Worm (Caenorhabditis elegans) whole organism, late embryonic: ENCODE data around the gene sel-1.

Experiments
- C38D4.7 ChIP-seq: fragments of 200-800 bp; sonication (Bioruptor generic); optimal IDR thresholded peaks from 2 replicates; lab custom pipeline; 2018; ENCODE audit warnings: mild to moderate bottlenecking, missing genetic modification characterization, moderate library complexity, missing compliant biosample characterization
- K02D7.2 ChIP-seq: sonication (generic microtip); optimal IDR thresholded peaks from 2 replicates; lab custom pipeline; 2017; ENCODE audit warnings: mild to moderate bottlenecking, missing genetic modification characterization, missing compliant biosample characterization
- K09A11.1 ChIP-seq: sonication (generic microtip); optimal IDR thresholded peaks from 2 replicates; lab custom pipeline; 2017; ENCODE audit warnings: antibody characterized with exemption, mild to moderate bottlenecking, missing genetic modification characterization, missing compliant biosample characterization; ENCODE audit not compliant: insufficient read depth
- T23F11.4 ChIP-seq: fragments of 200-800 bp; sonication (Bioruptor generic); optimal IDR thresholded peaks from 2 replicates; lab custom pipeline; 2018; ENCODE audit warnings: mild to moderate bottlenecking, missing genetic modification characterization, missing compliant biosample characterization
- Y22D7AL.16 ChIP-seq: sonication (generic microtip); optimal IDR thresholded peaks from 2 replicates; lab custom pipeline; 2016; ENCODE audit warnings: missing genetic modification characterization, missing compliant biosample characterization
- ama-1 ChIP-seq: fragments of 150-350 bp; optimal IDR thresholded peaks from 2 replicates; lab custom pipeline; 2014
- ceh-14 ChIP-seq: sonication (generic microtip); optimal IDR thresholded peaks from 2 replicates; lab custom pipeline; 2016; ENCODE audit warnings: missing genotype, missing genetic modification characterization, missing compliant biosample characterization
- ceh-18 ChIP-seq: sonication (generic microtip); optimal IDR thresholded peaks from 2 replicates; lab custom pipeline; 2016; ENCODE audit warnings: missing genetic modification characterization, missing compliant biosample characterization
- ceh-2 ChIP-seq: sonication (generic microtip); optimal IDR thresholded peaks from 2 replicates; lab custom pipeline; 2016; ENCODE audit warnings: missing genotype, missing genetic modification characterization, missing compliant biosample characterization
- ceh-22 ChIP-seq: sonication (generic microtip); optimal IDR thresholded peaks from 2 replicates; lab custom pipeline; 2017; ENCODE audit warnings: missing biosample characterization, missing genetic modification characterization
- ceh-34 ChIP-seq: sonication (generic microtip); optimal IDR thresholded peaks from 2 replicates; lab custom pipeline; 2016; ENCODE audit warnings: mild to moderate bottlenecking, missing genetic modification characterization, missing compliant biosample characterization
- ceh-45 ChIP-seq: fragments of 200-800 bp; sonication (Bioruptor generic); IDR thresholded peaks from 2 replicates; pipeline ENCODE4 v1.3.6; 2022; ENCODE audit warnings: missing genetic modification reagents, missing genetic modification characterization, missing compliant biosample characterization
- ceh-6 ChIP-seq: fragments of 200-800 bp; sonication (Bioruptor generic); optimal IDR thresholded peaks from 2 replicates; lab custom pipeline; 2018; ENCODE audit warnings: mild to moderate bottlenecking, missing genetic modification characterization, missing compliant biosample characterization
- ceh-9 ChIP-seq: sonication (generic microtip); optimal IDR thresholded peaks from 2 replicates; lab custom pipeline; 2016; ENCODE audit warnings: mild to moderate bottlenecking, missing genetic modification characterization, inconsistent platforms, missing compliant biosample characterization
- che-1 ChIP-seq: sonication (generic microtip); optimal IDR thresholded peaks from 2 replicates; lab custom pipeline; 2016; ENCODE audit warnings: mild to moderate bottlenecking, missing genetic modification characterization, missing compliant biosample characterization
- dmd-4 ChIP-seq: sonication (generic microtip); optimal IDR thresholded peaks from 2 replicates; lab custom pipeline; 2016; ENCODE audit warnings: borderline replicate concordance, missing genetic modification characterization, missing compliant biosample characterization
- dve-1 ChIP-seq: sonication (generic microtip); optimal IDR thresholded peaks from 2 replicates; lab custom pipeline; 2017; ENCODE audit warnings: antibody characterized with exemption, mild to moderate bottlenecking, missing genetic modification characterization, missing compliant biosample characterization
- elt-2 ChIP-seq: sonication (generic microtip); optimal IDR thresholded peaks from 2 replicates; lab custom pipeline; 2016; ENCODE audit warnings: missing genetic modification reagents, missing genetic modification characterization, missing compliant biosample characterization
- elt-4 ChIP-seq: sonication (generic microtip); optimal IDR thresholded peaks from 2 replicates; lab custom pipeline; 2016; ENCODE audit warnings: missing genetic modification characterization, missing compliant biosample characterization
- fax-1 ChIP-seq: sonication (generic microtip); optimal IDR thresholded peaks from 2 replicates; lab custom pipeline; 2016; ENCODE audit warnings: missing genotype, missing genetic modification characterization, missing compliant biosample characterization
- fkh-6 ChIP-seq: sonication (generic microtip); optimal IDR thresholded peaks from 2 replicates; lab custom pipeline; 2016; ENCODE audit warnings: missing genetic modification characterization, missing compliant biosample characterization
- hlh-15 ChIP-seq: sonication (generic microtip); optimal IDR thresholded peaks from 2 replicates; lab custom pipeline; 2016; ENCODE audit warnings: missing genetic modification characterization, missing compliant biosample characterization
- hlh-6 ChIP-seq: sonication (generic microtip); optimal IDR thresholded peaks from 2 replicates; lab custom pipeline; 2016; ENCODE audit warnings: missing genotype, missing genetic modification characterization, missing compliant biosample characterization
- hlh-8 ChIP-seq: sonication (generic microtip); optimal IDR thresholded peaks from 2 replicates; lab custom pipeline; 2016; ENCODE audit warnings: missing genotype, missing genetic modification characterization, missing compliant biosample characterization
- lim-6 ChIP-seq: sonication (generic microtip); optimal IDR thresholded peaks from 2 replicates; lab custom pipeline; 2016; ENCODE audit warnings: missing genetic modification characterization, missing compliant biosample characterization
- lin-11 ChIP-seq: fragments of 200-800 bp; sonication (Bioruptor generic); optimal IDR thresholded peaks from 2 replicates; lab custom pipeline; 2018; ENCODE audit warnings: mild to moderate bottlenecking, missing genetic modification characterization, missing compliant biosample characterization
- madf-2 ChIP-seq: sonication (generic microtip); optimal IDR thresholded peaks from 2 replicates; lab custom pipeline; 2017; ENCODE audit warnings: missing genetic modification characterization, missing compliant biosample characterization
- nfya-1 ChIP-seq: sonication (generic microtip); optimal IDR thresholded peaks from 2 replicates; lab custom pipeline; 2017; ENCODE audit warnings: missing genetic modification characterization, mild to moderate bottlenecking, missing compliant biosample characterization, antibody characterized with exemption, moderate library complexity
- nhr-11 ChIP-seq: fragments of 150-350 bp; optimal IDR thresholded peaks from 2 replicates; lab custom pipeline; 2014; ENCODE audit warnings: missing biosample characterization, missing genetic modification characterization
- npax-4 ChIP-seq: sonication (generic microtip); optimal IDR thresholded peaks from 2 replicates; lab custom pipeline; 2016; ENCODE audit warnings: missing genetic modification characterization, missing compliant biosample characterization
- odd-2 ChIP-seq: sonication (generic microtip); optimal IDR thresholded peaks from 2 replicates; lab custom pipeline; 2017; ENCODE audit warnings: antibody characterized with exemption, mild to moderate bottlenecking, missing genetic modification characterization, missing compliant biosample characterization
- pag-3 ChIP-seq: sonication (generic microtip); optimal IDR thresholded peaks from 2 replicates; lab custom pipeline; 2016; ENCODE audit warnings: missing compliant biosample characterization, missing genetic modification characterization, borderline replicate concordance
- pat-9 ChIP-seq: fragments of 200-800 bp; sonication (Bioruptor generic); optimal IDR thresholded peaks from 2 replicates; lab custom pipeline; 2018; ENCODE audit warnings: mild to moderate bottlenecking, missing genetic modification characterization, moderate library complexity, missing compliant biosample characterization
- pax-1 ChIP-seq: fragments of 150-350 bp; optimal IDR thresholded peaks from 2 replicates; lab custom pipeline; 2014; ENCODE audit warnings: missing biosample characterization, missing genetic modification characterization
- pha-2 ChIP-seq: sonication (generic microtip); optimal IDR thresholded peaks from 2 replicates; lab custom pipeline; 2017; ENCODE audit warnings: mild to moderate bottlenecking, missing genetic modification characterization, missing compliant biosample characterization
- pha-4 ChIP-seq: fragments of 150-350 bp; optimal IDR thresholded peaks from 2 replicates; lab custom pipeline; 2018; ENCODE audit warnings: missing biosample characterization, missing genetic modification reagents, missing genetic modification characterization
- pqm-1 ChIP-seq: sonication (generic microtip); optimal IDR thresholded peaks from 2 replicates; lab custom pipeline; 2016; ENCODE audit warnings: missing genetic modification characterization, missing compliant biosample characterization
- pros-1 ChIP-seq: fragments of 150-350 bp; optimal IDR thresholded peaks from 2 replicates; lab custom pipeline; 2014; ENCODE audit warnings: missing biosample characterization, missing genetic modification reagents, missing genetic modification characterization
- rnt-1 ChIP-seq: sonication (generic microtip); optimal IDR thresholded peaks from 2 replicates; lab custom pipeline; 2016; ENCODE audit warnings: missing genetic modification characterization, missing compliant biosample characterization
- sox-2 ChIP-seq: fragments of 200-800 bp; sonication (Bioruptor generic); IDR thresholded peaks from 2 replicates; pipeline ENCODE4 v1.3.6; 2022; ENCODE audit warnings: missing genetic modification reagents, missing genetic modification characterization, missing compliant biosample characterization
- syd-9 ChIP-seq: sonication (generic microtip); optimal IDR thresholded peaks from 2 replicates; lab custom pipeline; 2016; ENCODE audit warnings: mild to moderate bottlenecking, missing genetic modification characterization, moderate library complexity, missing compliant biosample characterization
- tbx-2 ChIP-seq: sonication (generic microtip); optimal IDR thresholded peaks from 2 replicates; lab custom pipeline; 2016; ENCODE audit warnings: missing genetic modification characterization, missing compliant biosample characterization
- ttx-3 ChIP-seq: sonication (generic microtip); optimal IDR thresholded peaks from 2 replicates; lab custom pipeline; 2016; ENCODE audit warnings: missing genetic modification reagents, missing genetic modification characterization, missing compliant biosample characterization
- unc-55 ChIP-seq: sonication (generic microtip); optimal IDR thresholded peaks from 2 replicates; lab custom pipeline; 2017; ENCODE audit warnings: missing biosample characterization, missing genetic modification reagents, missing genetic modification characterization
- zip-5 ChIP-seq: sonication (generic microtip); optimal IDR thresholded peaks from 2 replicates; lab custom pipeline; 2016; ENCODE audit warnings: missing genetic modification characterization, missing compliant biosample characterization

Gene sel-1

DNA sequence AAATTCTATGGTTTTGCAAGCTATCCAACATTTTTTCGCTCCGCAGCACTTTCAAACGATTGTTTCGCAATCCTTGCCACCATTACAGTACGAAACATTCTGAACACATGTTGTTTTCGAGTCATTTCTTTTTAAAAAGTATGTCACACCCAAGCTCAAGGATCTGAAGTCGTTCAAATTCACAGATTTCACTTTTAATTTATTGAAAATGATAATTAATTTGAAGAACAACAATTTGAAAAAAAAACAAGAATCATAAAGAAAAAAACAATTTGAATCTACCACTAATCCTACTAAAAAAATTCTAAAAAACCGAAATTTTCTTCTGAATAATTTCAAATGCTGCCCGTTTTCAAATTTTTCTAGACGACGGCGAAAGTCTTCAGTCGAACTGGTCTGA lies 31.8 kb downstream of the sel-1 start, which contains the start of gene C14C10.2:
Gene C14C10.2, minus strand, starts transcription at position 101 of the 400 bp plus-strand sequence.
- TF ChIP-seq fax-1 (tag; lab: Kevin White, UChicago) (no peak), unc-55 (GFP tag; lab: Kevin White, UChicago) (no peak), tbx-2 (tag; lab: Kevin White, UChicago) (no peak), pqm-1 (tag; lab: Kevin White, UChicago) (no peak), dmd-4 (tag; lab: Kevin White, UChicago) (no peak), ceh-14 (tag; lab: Kevin White, UChicago) (no peak), ceh-18 (no peak), lim-6 (tag; lab: Kevin White, UChicago) (no peak), syd-9 (tag; lab: Kevin White, UChicago) (no peak), che-1 (tag; lab: Kevin White, UChicago) (no peak), pag-3 (tag; lab: Kevin White, UChicago) (no peak), ceh-34 (tag; lab: Kevin White, UChicago) (no peak), elt-4 (no peak)

DNA sequence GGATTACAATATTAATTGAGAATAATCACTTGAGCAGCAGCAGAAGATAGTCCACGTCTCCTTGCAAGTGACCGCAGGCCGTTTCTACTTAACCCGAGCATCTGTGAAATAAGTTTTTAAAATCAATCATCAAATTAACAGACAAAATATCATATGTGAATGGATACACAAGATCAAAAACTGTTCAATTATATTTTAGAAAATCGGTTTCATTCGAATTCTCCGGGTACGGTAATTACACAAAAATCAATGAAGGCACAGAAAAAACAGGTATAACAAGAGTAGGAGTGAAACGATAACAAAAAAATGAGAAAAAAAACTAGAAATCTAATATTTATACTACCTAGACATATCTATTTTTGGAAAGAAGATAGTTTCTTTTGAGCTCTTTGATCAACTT lies 35.7 kb downstream of the sel-1 start, which contains the start of gene mma-1:
Gene mma-1, minus strand, starts transcription at position 101 of the 400 bp plus-strand sequence.
- TF ChIP-seq nhr-11 (tag; lab: Kevin White, UChicago) (no peak), zip-5 (tag; lab: Kevin White, UChicago) (no peak), dve-1 (no peak), fkh-6 (tag; lab: Kevin White, UChicago) (no peak), pha-4 (tag; lab: Kevin White, UChicago) (no peak), ceh-34 (tag; lab: Kevin White, UChicago) (no peak), npax-4 (no peak), pax-1 (tag; lab: Kevin White, UChicago) (no peak), ceh-9 (tag; lab: Kevin White, UChicago) (no peak), dmd-4 (tag; lab: Kevin White, UChicago) (no peak), ttx-3 (tag; lab: Kevin White, UChicago) (no peak), elt-4 (no peak), K02D7.2 (no peak), pag-3 (tag; lab: Kevin White, UChicago) (no peak), rnt-1 (tag; lab: Kevin White, UChicago) (no peak), ceh-2 (tag; lab: Kevin White, UChicago) (no peak), ama-1 (lab: Kevin White, UChicago) (no peak), K09A11.1 (tag; lab: Kevin White, UChicago) (no peak), hlh-15 (tag; lab: Kevin White, UChicago) (no peak)

DNA sequence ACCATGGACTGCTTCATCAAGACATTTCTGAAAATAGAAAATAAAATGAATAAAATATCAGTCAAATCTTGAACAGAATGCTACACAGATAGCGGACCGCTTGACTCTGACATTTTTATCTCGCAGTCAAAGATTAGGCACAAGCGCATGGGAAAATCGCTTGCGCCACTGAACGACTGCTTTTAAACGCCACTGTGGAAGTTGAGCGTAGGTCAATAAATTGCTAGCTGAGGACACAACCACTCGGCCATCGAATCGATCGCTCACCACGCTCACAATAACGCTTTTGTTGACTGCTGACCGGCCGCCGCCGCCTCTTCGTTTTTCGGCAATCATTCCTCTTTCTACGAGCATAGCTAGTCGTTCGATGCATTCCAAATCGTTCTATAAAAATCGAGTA lies 36.3 kb downstream of the sel-1 start:
- TF ChIP-seq zip-5 (tag; lab: Kevin White, UChicago) (peak; percentile 48), madf-2 (peak; percentile 24), pha-2 (tag; lab: Kevin White, UChicago) (peak; percentile 72), ceh-6 (peak; percentile 63), elt-2 (tag; lab: Kevin White, UChicago) (peak; percentile 89), dve-1 (peak; percentile 52), ceh-9 (tag; lab: Kevin White, UChicago) (no peak), hlh-6 (tag; lab: Kevin White, UChicago) (peak; percentile 82), ceh-14 (tag; lab: Kevin White, UChicago) (peak; percentile 68), ceh-2 (tag; lab: Kevin White, UChicago) (peak; percentile 72), Y22D7AL.16 (tag; lab: Kevin White, UChicago) (peak; percentile 40), K02D7.2 (peak; percentile 40), ceh-22 (tag; lab: Kevin White, UChicago) (no peak), fax-1 (tag; lab: Kevin White, UChicago) (peak; percentile 46), sox-2 (GFP tag; lab: Robert Waterston, UW) (no peak), K09A11.1 (tag; lab: Kevin White, UChicago) (no peak), hlh-8 (tag; lab: Kevin White, UChicago) (peak; percentile 31), C38D4.7 (GFP tag; lab: Kevin White, UChicago) (peak; percentile 35), T23F11.4 (GFP tag; lab: Kevin White, UChicago) (no peak), pat-9 (tag; lab: Kevin White, UChicago) (peak; percentile 42), pros-1 (tag; lab: Kevin White, UChicago) (peak; percentile 48), lin-11 (tag; lab: Kevin White, UChicago) (peak; percentile 54), ceh-45 (GFP tag; lab: Robert Waterston, UW) (no peak), odd-2 (peak; percentile 37), nfya-1 (tag; lab: Kevin White, UChicago) (peak; percentile 49), elt-4 (no peak), che-1 (tag; lab: Kevin White, UChicago) (peak; percentile 66), ttx-3 (tag; lab: Kevin White, UChicago) (no peak), lim-6 (tag; lab: Kevin White, UChicago) (no peak), npax-4 (peak; percentile 23)
